Fruit fly (Drosophila melanogaster) whole organism, wandering third instar larva: ENCODE results near the gene CG8944.

Experiments used
- Abd-B ChIP-seq: fragments of >200 bp; optimal IDR thresholded peaks from 2 replicates; lab custom pipeline; 2017; ENCODE audit warnings: missing biosample characterization, missing genetic modification characterization
- CG32264 ChIP-seq: fragments of 200-800 bp; sonication (Bioruptor generic); optimal IDR thresholded peaks from 2 replicates; lab custom pipeline; 2016; ENCODE audit warnings: missing biosample characterization, missing genetic modification characterization
- CG9705 ChIP-seq: fragments of 200-800 bp; sonication (Bioruptor generic); optimal IDR thresholded peaks from 2 replicates; lab custom pipeline; 2018; ENCODE audit warnings: missing biosample characterization, mild to moderate bottlenecking, missing genetic modification characterization
- CrebA ChIP-seq: fragments of 200-800 bp; sonication (Bioruptor generic); optimal IDR thresholded peaks from 2 replicates; lab custom pipeline; 2016; ENCODE audit warnings: missing biosample characterization, mild to moderate bottlenecking, missing genetic modification characterization, borderline replicate concordance
- Dfd ChIP-seq: fragments of >200 bp; optimal IDR thresholded peaks from 2 replicates; lab custom pipeline; 2017; ENCODE audit warnings: missing biosample characterization, missing genetic modification characterization
- Dif ChIP-seq: fragments of 200-275, 200-300 bp; sonication (Bioruptor generic); optimal IDR thresholded peaks from 2 replicates; lab custom pipeline; 2018; ENCODE audit warnings: missing biosample characterization, missing genetic modification characterization; ENCODE audit not compliant: partially characterized antibody
- GATAd ChIP-seq: sonication (Bioruptor generic); optimal IDR thresholded peaks from 2 replicates; lab custom pipeline; 2016; ENCODE audit warnings: missing biosample characterization, missing genetic modification characterization
- HLH106 ChIP-seq: fragments of 200-800 bp; optimal IDR thresholded peaks from 3 replicates; lab custom pipeline; 2019; ENCODE audit warnings: missing biosample characterization, mild to moderate bottlenecking, missing genetic modification characterization, moderate library complexity
- Hnf4 ChIP-seq: fragments of 200-800 bp; sonication (Bioruptor generic); optimal IDR thresholded peaks from 2 replicates; lab custom pipeline; 2016; ENCODE audit warnings: missing biosample characterization, mild to moderate bottlenecking, missing genetic modification characterization
- Hr78 ChIP-seq: fragments of >200 bp; optimal IDR thresholded peaks from 2 replicates; lab custom pipeline; 2017; ENCODE audit warnings: missing biosample characterization, missing genetic modification characterization
- Hr83 ChIP-seq: fragments of 200-300 bp; sonication (Bioruptor generic); optimal IDR thresholded peaks from 2 replicates; lab custom pipeline; 2016; ENCODE audit warnings: missing biosample characterization, mild to moderate bottlenecking, missing genetic modification characterization, moderate library complexity; ENCODE audit not compliant: poor library complexity, severe bottlenecking
- Jra ChIP-seq: sonication (Bioruptor generic); optimal IDR thresholded peaks from 2 replicates; lab custom pipeline; 2016; ENCODE audit warnings: missing biosample characterization, missing genetic modification characterization
- Mio ChIP-seq: sonication (Bioruptor generic); optimal IDR thresholded peaks from 2 replicates; lab custom pipeline; 2016; ENCODE audit warnings: missing biosample characterization, missing genetic modification characterization
- Myc ChIP-seq: fragments of >200 bp; optimal IDR thresholded peaks from 2 replicates; lab custom pipeline; 2017
- N ChIP-seq: fragments of >200 bp; optimal IDR thresholded peaks from 2 replicates; lab custom pipeline; 2018; ENCODE audit warnings: missing biosample characterization, missing external identifiers, missing genetic modification characterization
- OdsH ChIP-seq: fragments of 200-800 bp; sonication (Bioruptor generic); optimal IDR thresholded peaks from 2 replicates; lab custom pipeline; 2016; ENCODE audit warnings: missing biosample characterization, mild to moderate bottlenecking, missing genetic modification characterization
- Rel ChIP-seq, 2 experiments: fragments of 200-800 bp; sonication (Bioruptor generic) in 1 of 2; optimal IDR thresholded peaks; 2 replicates in 1 of 2; 3 replicates in 1 of 2; lab custom pipeline; 2016 to 2019; ENCODE audit warnings: mild to moderate bottlenecking in 2 of 2, missing biosample characterization in 2 of 2, missing genetic modification characterization in 2 of 2, moderate library complexity in 1 of 2
- Sp1 ChIP-seq: fragments of 200-800 bp; sonication (Bioruptor generic); optimal IDR thresholded peaks from 3 replicates; lab custom pipeline; 2019; ENCODE audit warnings: missing biosample characterization, mild to moderate bottlenecking, missing genetic modification characterization, moderate library complexity
- Vsx2 ChIP-seq: fragments of 200-300, 225-300 bp; sonication (Bioruptor generic); optimal IDR thresholded peaks from 2 replicates; lab custom pipeline; 2018; ENCODE audit warnings: missing biosample characterization, missing genetic modification characterization; ENCODE audit not compliant: partially characterized antibody
- br ChIP-seq: fragments of 200-800 bp; sonication (Bioruptor generic); optimal IDR thresholded peaks from 2 replicates; lab custom pipeline; 2016; ENCODE audit warnings: missing biosample characterization, missing genetic modification characterization
- brk ChIP-seq: fragments of 200-800 bp; sonication (Bioruptor generic); optimal IDR thresholded peaks from 2 replicates; lab custom pipeline; 2016; ENCODE audit warnings: missing biosample characterization, mild to moderate bottlenecking, missing genetic modification characterization
- dl ChIP-seq, 2 experiments: fragments of 175-275, 200-275 bp in 1 of 2; fragments of 200-275 bp in 1 of 2; sonication (Bioruptor generic); optimal IDR thresholded peaks; lab custom pipeline; 2018; ENCODE audit warnings: mild to moderate bottlenecking in 2 of 2, missing biosample characterization in 2 of 2, missing genetic modification characterization in 2 of 2, moderate library complexity in 2 of 2; ENCODE audit not compliant: partially characterized antibody in 2 of 2, insufficient read depth in 1 of 2
- dmrt93B ChIP-seq: fragments of 200-800 bp; sonication (Bioruptor generic); optimal IDR thresholded peaks from 2 replicates; lab custom pipeline; 2018; ENCODE audit warnings: missing biosample characterization, mild to moderate bottlenecking, missing genetic modification characterization
- dsf ChIP-seq: sonication (Bioruptor generic); optimal IDR thresholded peaks from 2 replicates; lab custom pipeline; 2016; ENCODE audit warnings: missing biosample characterization, missing genetic modification characterization, borderline replicate concordance
- ey ChIP-seq: fragments of 200-800 bp; sonication (Bioruptor generic); optimal IDR thresholded peaks from 2 replicates; lab custom pipeline; 2016; ENCODE audit warnings: missing biosample characterization, missing genetic modification characterization
- foxo ChIP-seq, 2 experiments: fragments of 200-800 bp; sonication (Bioruptor generic); optimal IDR thresholded peaks; 2 replicates in 1 of 2; 3 replicates in 1 of 2; lab custom pipeline; 2016 to 2017; ENCODE audit warnings: missing biosample characterization in 2 of 2, missing genetic modification characterization in 2 of 2
- fru ChIP-seq: fragments of 200-800 bp; sonication (Bioruptor generic); optimal IDR thresholded peaks from 3 replicates; lab custom pipeline; 2016; ENCODE audit warnings: missing biosample characterization, mild to moderate bottlenecking, missing genetic modification characterization
- h ChIP-seq: fragments of 200-800 bp; sonication (Bioruptor generic); optimal IDR thresholded peaks from 3 replicates; lab custom pipeline; 2016; ENCODE audit warnings: missing biosample characterization, mild to moderate bottlenecking, missing genetic modification characterization
- jim ChIP-seq: fragments of 175-275, 200-325 bp; sonication (Bioruptor generic); optimal IDR thresholded peaks from 2 replicates; lab custom pipeline; 2016; ENCODE audit warnings: missing biosample characterization, mild to moderate bottlenecking, missing genetic modification characterization
- lola ChIP-seq: fragments of >200 bp; optimal IDR thresholded peaks from 2 replicates; lab custom pipeline; 2017; ENCODE audit warnings: missing biosample characterization, missing genetic modification characterization
- pan ChIP-seq: fragments of >200 bp; optimal IDR thresholded peaks from 2 replicates; lab custom pipeline; 2017
- psq ChIP-seq: fragments of 200-800 bp; sonication (Bioruptor generic); optimal IDR thresholded peaks from 3 replicates; lab custom pipeline; 2017; ENCODE audit warnings: missing biosample characterization, mild to moderate bottlenecking, missing genetic modification characterization, moderate library complexity
- rgr ChIP-seq: fragments of 200-800 bp; sonication (Bioruptor generic); optimal IDR thresholded peaks from 3 replicates; lab custom pipeline; 2016; ENCODE audit warnings: missing biosample characterization, mild to moderate bottlenecking, missing genetic modification characterization
- sage ChIP-seq: fragments of 200-800 bp; sonication (Bioruptor generic); optimal IDR thresholded peaks from 2 replicates; lab custom pipeline; 2016; ENCODE audit warnings: missing biosample characterization, mild to moderate bottlenecking, missing genetic modification characterization
- sv ChIP-seq: fragments of 200-800 bp; sonication (Bioruptor generic); optimal IDR thresholded peaks from 3 replicates; lab custom pipeline; 2016; ENCODE audit warnings: missing biosample characterization, missing genetic modification characterization
- tai ChIP-seq: sonication (Bioruptor generic); optimal IDR thresholded peaks from 2 replicates; lab custom pipeline; 2016; ENCODE audit warnings: missing biosample characterization, missing genetic modification characterization
- usp ChIP-seq: fragments of >200 bp; optimal IDR thresholded peaks from 2 replicates; lab custom pipeline; 2017; ENCODE audit warnings: missing biosample characterization, missing genetic modification characterization
- woc ChIP-seq: sonication (Bioruptor generic); optimal IDR thresholded peaks from 2 replicates; lab custom pipeline; 2016; ENCODE audit warnings: missing biosample characterization, mild to moderate bottlenecking, missing genetic modification characterization

Gene CG8944

DNA sequence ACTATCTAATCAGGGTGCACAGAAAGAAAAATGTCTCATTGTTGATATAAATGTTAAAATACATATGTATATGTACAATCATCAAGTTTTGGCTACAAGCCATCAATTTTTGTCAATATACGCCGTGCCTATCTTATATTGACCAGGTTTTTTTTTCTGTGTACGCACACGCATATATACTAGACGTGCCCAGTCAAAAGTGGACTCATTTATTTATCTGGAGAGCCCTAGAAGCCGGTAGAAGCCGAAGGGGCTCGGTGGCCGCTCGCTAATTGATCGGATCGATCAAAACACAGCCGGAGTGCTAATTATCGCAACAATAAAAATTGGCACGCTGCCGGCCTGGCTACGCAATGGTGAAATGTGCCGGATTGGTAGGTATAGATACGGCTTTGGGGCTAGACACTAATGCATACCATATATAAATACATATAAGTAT, 5.7 kb downstream of the CG8944 start:
- TF ChIP-seq h (GFP tag; lab: Kevin White, UChicago) (peak; percentile 97), dl (GFP tag; optimal IDR thresholded peaks at IDR 0.05; lab: Kevin White, UChicago; ENCODE audit: insufficient read depth in 1 of 2, partially characterized antibody in 2 of 2) (no peak), pan (lab: Kevin White, UChicago) (no peak), psq (peak; percentile 61), Myc (lab: Kevin White, UChicago) (no peak), foxo (GFP tag; optimal IDR thresholded peaks at IDR 0.05; lab: Kevin White, UChicago) (peak; percentile 49 to 85), brk (no peak), sv (GFP tag; lab: Kevin White, UChicago) (peak; percentile 55), GATAd (GFP tag; lab: Kevin White, UChicago) (no peak), Hr78 (GFP tag; lab: Kevin White, UChicago) (no peak), Jra (GFP tag; lab: Kevin White, UChicago) (peak; percentile 74), jim (GFP tag; lab: Kevin White, UChicago) (no peak), woc (peak; percentile 52), Dfd (GFP tag; lab: Kevin White, UChicago) (no peak), dmrt93B (GFP tag; lab: Kevin White, UChicago) (no peak), CG9705 (GFP tag; lab: Kevin White, UChicago) (no peak), Rel (GFP tag; optimal IDR thresholded peaks at IDR 0.05; lab: Kevin White, UChicago) (no peak), Rel (tag; optimal IDR thresholded peaks at IDR 0.05; lab: Kevin White, UChicago) (peak; percentile 57), sage (GFP tag; lab: Kevin White, UChicago) (no peak), Sp1 (peak; percentile 84), Hr83 (peak; percentile 14), fru (GFP tag; lab: Kevin White, UChicago) (peak; percentile 85), HLH106 (tag; lab: Kevin White, UChicago) (peak; percentile 77), Vsx2 (GFP tag; lab: Kevin White, UChicago) (no peak), Abd-B (GFP tag; lab: Kevin White, UChicago) (no peak), Mio (GFP tag; lab: Kevin White, UChicago) (no peak), CG32264 (peak; percentile 48), dsf (GFP tag; lab: Kevin White, UChicago) (no peak), br (peak; percentile 86), usp (no peak), OdsH (GFP tag; lab: Kevin White, UChicago) (peak; percentile 82), lola (GFP tag; lab: Kevin White, UChicago) (no peak), N (GFP tag; lab: Kevin White, UChicago) (no peak), Hnf4 (GFP tag; lab: Kevin White, UChicago) (peak; percentile 84), Dif (GFP tag; lab: Kevin White, UChicago) (no peak), ey (GFP tag; lab: Kevin White, UChicago) (peak; percentile 84), rgr (GFP tag; lab: Kevin White, UChicago) (peak; percentile 82), CrebA (GFP tag; lab: Kevin White, UChicago) (no peak), tai (GFP tag; lab: Kevin White, UChicago) (no peak)

DNA sequence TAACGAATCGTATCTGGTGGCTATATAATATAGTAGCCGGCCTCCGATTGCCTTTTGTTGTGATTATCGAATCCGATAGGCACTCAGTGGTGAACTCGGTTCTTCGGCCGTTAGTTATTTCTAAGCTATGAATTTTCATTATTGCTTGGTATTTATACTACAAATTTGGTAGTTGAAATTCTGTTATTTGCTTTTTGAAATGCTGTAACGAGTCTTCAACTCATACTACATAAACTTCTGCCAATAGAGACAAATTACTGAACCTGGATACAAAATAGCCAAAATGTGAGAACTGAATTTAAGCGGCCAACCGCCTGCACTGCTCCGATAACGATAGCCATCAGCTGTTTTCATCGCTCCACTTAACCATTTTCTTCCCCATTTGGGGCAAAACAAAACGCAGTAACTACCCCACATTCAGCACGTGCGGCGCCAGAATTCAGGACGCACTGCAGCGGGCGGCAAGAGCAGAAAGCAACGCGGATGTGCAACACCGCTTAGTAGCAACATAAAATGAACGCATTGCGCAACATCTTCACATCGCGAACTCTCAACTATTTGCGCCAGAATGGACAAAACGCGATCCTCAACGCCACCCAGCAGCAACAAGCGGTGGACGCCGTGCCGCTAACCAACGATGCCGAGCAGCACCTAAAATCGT, 7.0 kb downstream of the CG8944 start, which contains the start of the genes CG11679 and CG8206:
CG11679 (minus strand) TSS at position 65 of the 661 bp plus-strand sequence.
CG8206 (plus strand) TSS at position 341 of the 661 bp plus-strand sequence.
- TF ChIP-seq foxo (GFP tag; optimal IDR thresholded peaks at IDR 0.05; lab: Kevin White, UChicago) (peak in 1 of 2 experiments; percentile 72), Hnf4 (GFP tag; lab: Kevin White, UChicago) (no peak), ey (GFP tag; lab: Kevin White, UChicago) (peak; percentile 36), dl (GFP tag; optimal IDR thresholded peaks at IDR 0.05; lab: Kevin White, UChicago; ENCODE audit: insufficient read depth in 1 of 2, partially characterized antibody in 2 of 2) (no peak), Hr83 (no peak), CrebA (GFP tag; lab: Kevin White, UChicago) (no peak), Rel (GFP tag; optimal IDR thresholded peaks at IDR 0.05; lab: Kevin White, UChicago) (no peak), Rel (tag; optimal IDR thresholded peaks at IDR 0.05; lab: Kevin White, UChicago) (peak; percentile 61), pan (lab: Kevin White, UChicago) (no peak), rgr (GFP tag; lab: Kevin White, UChicago) (peak; percentile 61), br (peak; percentile 37), tai (GFP tag; lab: Kevin White, UChicago) (no peak), dsf (GFP tag; lab: Kevin White, UChicago) (no peak), fru (GFP tag; lab: Kevin White, UChicago) (peak; percentile 62), jim (GFP tag; lab: Kevin White, UChicago) (no peak), OdsH (GFP tag; lab: Kevin White, UChicago) (peak; percentile 31), Vsx2 (GFP tag; lab: Kevin White, UChicago) (no peak), Sp1 (peak; percentile 55), CG9705 (GFP tag; lab: Kevin White, UChicago) (peak; percentile 61), CG32264 (no peak), Myc (lab: Kevin White, UChicago) (peak; percentile 97), Hr78 (GFP tag; lab: Kevin White, UChicago) (no peak), Dif (GFP tag; lab: Kevin White, UChicago) (no peak), psq (peak; percentile 43), usp (no peak), dmrt93B (GFP tag; lab: Kevin White, UChicago) (no peak), woc (peak; percentile 86), sv (GFP tag; lab: Kevin White, UChicago) (no peak), h (GFP tag; lab: Kevin White, UChicago) (peak; percentile 63), GATAd (GFP tag; lab: Kevin White, UChicago) (no peak), Jra (GFP tag; lab: Kevin White, UChicago) (no peak), Dfd (GFP tag; lab: Kevin White, UChicago) (no peak), brk (no peak), Abd-B (GFP tag; lab: Kevin White, UChicago) (no peak), Mio (GFP tag; lab: Kevin White, UChicago) (no peak), sage (GFP tag; lab: Kevin White, UChicago) (no peak), HLH106 (tag; lab: Kevin White, UChicago) (peak; percentile 78), N (GFP tag; lab: Kevin White, UChicago) (no peak), lola (GFP tag; lab: Kevin White, UChicago) (no peak)
